Fruit fly (Drosophila melanogaster) whole organism, prepupa: Measurements from ENCODE around the gene ova.

ENCODE experiments used
- CG10631 ChIP-seq: fragments of 200-800 bp; sonication (Bioruptor generic); optimal IDR thresholded peaks from 2 replicates; lab custom pipeline; 2016; ENCODE audit warnings: missing biosample characterization, missing genetic modification characterization
- CG11294 ChIP-seq: fragments of 200-800 bp; sonication (Bioruptor generic); IDR thresholded peaks from 2 replicates; pipeline ENCODE4 v1.3.6; 2022; ENCODE audit warnings: missing biosample characterization, missing genetic modification characterization
- CG3032 ChIP-seq: fragments of 200-800 bp; optimal IDR thresholded peaks from 2 replicates; lab custom pipeline; 2019; ENCODE audit warnings: missing biosample characterization, mild to moderate bottlenecking, missing genetic modification characterization, moderate library complexity
- CG32006 ChIP-seq: fragments of 200-800 bp; sonication (Bioruptor generic); optimal IDR thresholded peaks from 3 replicates; lab custom pipeline; 2017; ENCODE audit warnings: missing biosample characterization, mild to moderate bottlenecking, missing genetic modification characterization
- CG3919 ChIP-seq: fragments of 200-800 bp; sonication (Bioruptor generic); optimal IDR thresholded peaks from 3 replicates; lab custom pipeline; 2016; ENCODE audit warnings: missing biosample characterization, missing genetic modification characterization
- CG6163 ChIP-seq: fragments of 200-800 bp; sonication (Bioruptor generic); IDR thresholded peaks from 3 replicates; pipeline ENCODE4 v1.3.6; 2022; ENCODE audit warnings: missing biosample characterization, missing genetic modification characterization
- CG6792 ChIP-seq: fragments of 200-800 bp; sonication (Bioruptor generic); optimal IDR thresholded peaks from 3 replicates; lab custom pipeline; 2016; ENCODE audit warnings: missing biosample characterization, missing genetic modification characterization
- CG6854 ChIP-seq: fragments of 200-800 bp; sonication (Bioruptor generic); optimal IDR thresholded peaks from 2 replicates; lab custom pipeline; 2017; ENCODE audit warnings: missing biosample characterization, mild to moderate bottlenecking, missing genetic modification characterization
- CG7368 ChIP-seq: fragments of 200-800 bp; sonication (Bioruptor generic); optimal IDR thresholded peaks from 3 replicates; lab custom pipeline; 2016; ENCODE audit warnings: missing biosample characterization, missing genetic modification characterization
- CG8319 ChIP-seq: fragments of 200-800 bp; sonication (Bioruptor generic); optimal IDR thresholded peaks from 3 replicates; lab custom pipeline; 2016; ENCODE audit warnings: missing biosample characterization, missing genetic modification characterization
- CG8632 ChIP-seq: fragments of 200-800 bp; sonication (Bioruptor generic); optimal IDR thresholded peaks from 3 replicates; lab custom pipeline; 2016; ENCODE audit warnings: missing biosample characterization, missing genetic modification characterization
- CG9139 ChIP-seq: fragments of 200-800 bp; sonication (Bioruptor generic); optimal IDR thresholded peaks from 3 replicates; lab custom pipeline; 2017; ENCODE audit warnings: missing biosample characterization, mild to moderate bottlenecking, missing genetic modification characterization
- Eip78C ChIP-seq: fragments of 200-800 bp; sonication (Bioruptor generic); peaks from one replicate; lab custom pipeline; 2016; ENCODE audit warnings: missing biosample characterization, missing genetic modification characterization
- Eip93F ChIP-seq: fragments of 200-800 bp; sonication (Bioruptor generic); optimal IDR thresholded peaks from 2 replicates; lab custom pipeline; 2016; ENCODE audit warnings: missing biosample characterization, mild to moderate bottlenecking, missing genetic modification characterization
- Ets21C ChIP-seq: fragments of 200-800 bp; sonication (Bioruptor generic); optimal IDR thresholded peaks from 3 replicates; lab custom pipeline; 2016; ENCODE audit warnings: missing biosample characterization, missing genetic modification characterization
- Gug ChIP-seq: fragments of 200-800 bp; sonication (Bioruptor generic); IDR thresholded peaks from 2 replicates; pipeline ENCODE4 v1.3.6; 2022; ENCODE audit warnings: missing biosample characterization, missing genetic modification characterization
- Met ChIP-seq: fragments of 200-800 bp; sonication (Bioruptor generic); optimal IDR thresholded peaks from 3 replicates; lab custom pipeline; 2016; ENCODE audit warnings: missing biosample characterization, missing genetic modification characterization
- Smox ChIP-seq: fragments of 200-800 bp; sonication (Bioruptor generic); optimal IDR thresholded peaks from 3 replicates; lab custom pipeline; 2016; ENCODE audit warnings: missing biosample characterization, missing genetic modification characterization
- Sox15 ChIP-seq: fragments of 200-800 bp; sonication (Bioruptor generic); optimal IDR thresholded peaks from 3 replicates; lab custom pipeline; 2016; ENCODE audit warnings: missing biosample characterization, missing genetic modification characterization
- achi ChIP-seq: fragments of 200-800 bp; sonication (Bioruptor generic); optimal IDR thresholded peaks from 3 replicates; lab custom pipeline; 2016; ENCODE audit warnings: missing biosample characterization, missing genetic modification characterization
- acj6 ChIP-seq: fragments of 200-800 bp; sonication (Bioruptor generic); optimal IDR thresholded peaks from 3 replicates; lab custom pipeline; 2016; ENCODE audit warnings: missing biosample characterization, missing genetic modification characterization
- dac ChIP-seq: fragments of 200-800 bp; sonication (Bioruptor generic); optimal IDR thresholded peaks from 2 replicates; lab custom pipeline; 2017; ENCODE audit warnings: missing biosample characterization, mild to moderate bottlenecking, missing genetic modification characterization
- eg ChIP-seq: fragments of 200-800 bp; sonication (Bioruptor generic); IDR thresholded peaks from 3 replicates; pipeline ENCODE4 v1.3.6; 2022; ENCODE audit warnings: missing biosample characterization, missing genetic modification characterization
- fkh ChIP-seq: fragments of 200-800 bp; sonication (Bioruptor generic); optimal IDR thresholded peaks from 3 replicates; lab custom pipeline; 2017; ENCODE audit warnings: missing biosample characterization, mild to moderate bottlenecking, missing genetic modification characterization, moderate library complexity
- lz ChIP-seq: fragments of 200-800 bp; sonication (Bioruptor generic); optimal IDR thresholded peaks from 3 replicates; lab custom pipeline; 2016; ENCODE audit warnings: missing biosample characterization, missing genetic modification characterization
- pdm3 ChIP-seq: fragments of 200-800 bp; sonication (Bioruptor generic); optimal IDR thresholded peaks from 3 replicates; lab custom pipeline; 2016; ENCODE audit warnings: missing biosample characterization, missing genetic modification characterization
- spab ChIP-seq: fragments of 200-800 bp; sonication (Bioruptor generic); optimal IDR thresholded peaks from 2 replicates; lab custom pipeline; 2017; ENCODE audit warnings: missing biosample characterization, mild to moderate bottlenecking, missing genetic modification characterization, missing genetic modification reagents
- ss ChIP-seq, 2 experiments: fragments of 200-800 bp; sonication (Bioruptor generic); optimal IDR thresholded peaks; 2 replicates in 1 of 2; 3 replicates in 1 of 2; lab custom pipeline; 2017 to 2018; ENCODE audit warnings: mild to moderate bottlenecking in 2 of 2, missing biosample characterization in 2 of 2, missing genetic modification characterization in 2 of 2, moderate library complexity in 1 of 2
- vri ChIP-seq: fragments of 200-800 bp; sonication (Bioruptor generic); optimal IDR thresholded peaks from 3 replicates; lab custom pipeline; 2016; ENCODE audit warnings: missing biosample characterization, mild to moderate bottlenecking, missing genetic modification characterization

Gene ova

dm6 chr2L:10250441-10250847 is 19.0 kb upstream of the ova start, which contains the start of the genes bsk and CG31717 (continued):
- TF ChIP-seq spab (no peak), Gug (GFP tag; lab: Robert Waterston, UW) (no peak)

dm6 chr2L:10249655-10250202 is 18.2 kb upstream of the ova start:
- TF ChIP-seq fkh = peak; percentile 94
- TF ChIP-seq CG6163 (GFP tag; lab: Robert Waterston, UW) = no peak
- TF ChIP-seq, all 60 proteins: peak for 1

dm6 chr2L:10246785-10247190 is 15.3 kb upstream of the ova start, which contains the start of gene chico:
TSS of gene chico (minus strand) at chr2L:10247078.
- TF ChIP-seq CG10631 (GFP tag; lab: Kevin White, UChicago) (no peak), pdm3 (no peak), dac (GFP tag; lab: Kevin White, UChicago) (no peak), CG9139 (GFP tag; lab: Kevin White, UChicago) (no peak), eg (GFP tag; lab: Robert Waterston, UW) (no peak), achi (GFP tag; lab: Kevin White, UChicago) (no peak), CG7368 (GFP tag; lab: Kevin White, UChicago) (no peak), CG8319 (GFP tag; lab: Kevin White, UChicago) (no peak), CG3919 (GFP tag; lab: Kevin White, UChicago) (no peak), lz (no peak), CG11294 (no peak), Met (GFP tag; lab: Kevin White, UChicago) (no peak), Smox (GFP tag; lab: Kevin White, UChicago) (no peak)

- TF ChIP-seq acj6 (no peak), CG3032 (tag; lab: Kevin White, UChicago) (peak; percentile 14), ss (GFP tag; optimal IDR thresholded peaks at IDR 0.05; lab: Kevin White, UChicago) (no peak), Sox15 (no peak), Eip93F (peak; percentile 7), CG8632 (GFP tag; lab: Kevin White, UChicago) (no peak), CG3919 (GFP tag; lab: Kevin White, UChicago) (no peak), CG6792 (GFP tag; lab: Kevin White, UChicago) (no peak), CG6854 (GFP tag; lab: Kevin White, UChicago) (no peak)
- TF ChIP-seq, all 60 proteins: peak for 2
Observed at dm6 chr2L:10238726-10239652, 7.5 kb upstream of the ova start, which contains the start of gene me31B. TSS of gene me31B (plus strand) at chr2L:10239341.

- peak; percentile 34 for TF ChIP-seq vri (GFP tag; lab: Kevin White, UChicago)
- TF ChIP-seq Eip78C (GFP tag; lab: Kevin White, UChicago) = no peak
- no peak for TF ChIP-seq CG8632 (GFP tag; lab: Kevin White, UChicago)
- TF ChIP-seq fkh = peak; percentile 90
Observed at dm6 chr2L:10237725-10238446, 6.4 kb upstream of the ova start, which contains the start of gene mthl15. TSS of gene mthl15 (minus strand) at chr2L:10238317.

- TF ChIP-seq CG3032 (tag; lab: Kevin White, UChicago) (no peak), Ets21C (GFP tag; lab: Kevin White, UChicago) (no peak), CG32006 (GFP tag; lab: Kevin White, UChicago) (no peak)
Observed at dm6 chr2L:10232827-10233226, 1.3 kb upstream of the ova start.
